Worm (Caenorhabditis elegans) whole organism, midembryonic: ENCODE measurements around the gene R07E5.6.

Source experiments
- T22C8.4 ChIP-seq: fragments of 200-800 bp; sonication (Bioruptor generic); IDR thresholded peaks from 2 replicates; pipeline ENCODE4 v1.3.6; 2022; ENCODE audit warnings: missing genetic modification characterization, missing compliant biosample characterization
- cog-1 ChIP-seq: sonication (generic microtip); optimal IDR thresholded peaks from 2 replicates; lab custom pipeline; 2016; ENCODE audit warnings: missing genetic modification characterization, missing compliant biosample characterization
- flt-1 ChIP-seq: fragments of 200-800 bp; sonication (Bioruptor generic); IDR thresholded peaks from 2 replicates; pipeline ENCODE4 v1.3.6; 2022; ENCODE audit warnings: missing genetic modification characterization, missing compliant biosample characterization
- klf-2 ChIP-seq: fragments of 200-800 bp; sonication (Bioruptor generic); conservative IDR thresholded peaks from 2 replicates; pipeline ENCODE4 v1.3.6; 2022; ENCODE audit warnings: missing genetic modification reagents, missing genetic modification characterization, missing compliant biosample characterization
- med-1 ChIP-seq: sonication (generic microtip); optimal IDR thresholded peaks from 2 replicates; lab custom pipeline; 2017; ENCODE audit warnings: missing genetic modification characterization, mild to moderate bottlenecking, missing compliant biosample characterization, antibody characterized with exemption, missing genetic modification reagents; ENCODE audit not compliant: insufficient read depth
- ref-1 ChIP-seq: fragments of 200-800 bp; sonication (Bioruptor generic); conservative IDR thresholded peaks from 2 replicates; pipeline ENCODE4 v1.3.6; 2022; ENCODE audit warnings: missing genetic modification reagents, missing genetic modification characterization, missing compliant biosample characterization
- ztf-29 ChIP-seq: fragments of 200-800 bp; sonication (Bioruptor generic); IDR thresholded peaks from 2 replicates; pipeline ENCODE4 v1.3.6; 2022; ENCODE audit warnings: missing genetic modification reagents, missing genetic modification characterization, missing compliant biosample characterization

ce11 chrIII:4441781-4442180, 43.2 kb downstream of the R07E5.6 start, which contains the start of gene nex-3:
- TF ChIP-seq ref-1 (GFP tag; lab: Robert Waterston, UW) (no peak), T22C8.4 (GFP tag; lab: Robert Waterston, UW) (no peak), med-1 (GFP tag; lab: Kevin White, UChicago) (no peak), cog-1 (no peak), flt-1 (GFP tag; lab: Robert Waterston, UW) (no peak), ztf-29 (GFP tag; lab: Robert Waterston, UW) (no peak), klf-2 (GFP tag; lab: Robert Waterston, UW) (no peak)
